Worm (Caenorhabditis elegans) whole organism, L4 larva: ENCODE data around the gene glc-4.

Experiments used
- egl-43 ChIP-seq: fragments of 200-800 bp; sonication (Bioruptor generic); IDR thresholded peaks from 2 replicates; pipeline ENCODE4 v1.3.6; 2022; ENCODE audit warnings: missing genetic modification reagents, missing genetic modification characterization, missing compliant biosample characterization
- nhr-11 ChIP-seq: fragments of 150-350 bp; optimal IDR thresholded peaks from 2 replicates; lab custom pipeline; 2014; ENCODE audit warnings: missing biosample characterization, missing genetic modification characterization
- zip-2 ChIP-seq: fragments of 150-350 bp; optimal IDR thresholded peaks from 2 replicates; lab custom pipeline; 2014; ENCODE audit warnings: missing biosample characterization, missing genetic modification characterization

ce11 chrII:7122661-7123418 is 51.9 kb downstream of the glc-4 start, which contains the start of gene F10E7.11:
- TF ChIP-seq nhr-11: no peak
- 0 out of 2 replicates have a peak, but pooled peaks have one; percentile 8 for TF ChIP-seq egl-43 (GFP tag; lab: Robert Waterston, UW)
- TF ChIP-seq zip-2: no peak
